Worm (Caenorhabditis elegans): Measurements from ENCODE around the gene F09C6.13.

Gene F09C6.13

DNA sequence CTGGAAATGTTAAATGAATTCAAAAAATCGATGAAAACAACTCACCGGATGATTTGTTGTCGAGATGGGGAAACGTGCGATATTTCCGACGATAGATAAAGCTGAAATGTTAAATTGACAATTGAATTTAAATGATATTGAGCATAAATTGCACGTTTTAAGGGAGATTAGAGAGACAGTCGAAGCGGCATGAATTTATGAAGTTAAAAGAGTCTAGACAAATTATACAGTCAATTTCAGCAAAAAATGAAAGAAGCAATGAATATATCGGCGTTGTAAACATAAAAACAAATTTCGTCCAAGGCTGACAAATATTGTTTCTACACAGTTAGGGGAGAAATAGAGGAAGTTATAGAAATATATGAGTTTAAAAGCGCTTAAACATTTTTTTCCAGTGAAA lies 42.5 kb downstream of the F09C6.13 start, which contains the start of gene Y102A5C.36:
Y102A5C.36 (minus strand) TSS at position 101 of the 400 bp plus-strand sequence.
- TF ChIP-seq blmp-1 (tag; optimal IDR thresholded peaks at IDR 0.05; ENCODE audit: insufficient read depth) (no peak), sma-3 (GFP tag; optimal IDR thresholded peaks at IDR 0.05) (no peak), ztf-4 (tag; optimal IDR thresholded peaks at IDR 0.05) (no peak), gmeb-1 (tag; optimal IDR thresholded peaks at IDR 0.05) (no peak)
